Fruit fly (Drosophila melanogaster) whole organism, prepupa: ENCODE results near the gene CG42747.
A peak's percentile ranks its signal among the peaks of the same experiment; 100 is the strongest.

Source experiments
- CG11294 ChIP-seq: fragments of 200-800 bp; sonication (Bioruptor generic); IDR thresholded peaks from 2 replicates; pipeline ENCODE4 v1.3.6; 2022; ENCODE audit warnings: missing biosample characterization, missing genetic modification characterization
- CG15336 ChIP-seq: fragments of 200-800 bp; sonication (Bioruptor generic); IDR thresholded peaks from 2 replicates; pipeline ENCODE4 v1.3.6; 2022; ENCODE audit warnings: missing biosample characterization, missing genetic modification characterization
- CG1621 ChIP-seq: fragments of 200-800 bp; sonication (Bioruptor generic); optimal IDR thresholded peaks from 3 replicates; lab custom pipeline; 2018; ENCODE audit warnings: missing biosample characterization, mild to moderate bottlenecking, missing genetic modification characterization
- CG16779 ChIP-seq: fragments of 200-800 bp; sonication (Bioruptor generic); optimal IDR thresholded peaks from 3 replicates; lab custom pipeline; 2017; ENCODE audit warnings: missing biosample characterization, mild to moderate bottlenecking, missing genetic modification characterization
- CG3032 ChIP-seq: fragments of 200-800 bp; optimal IDR thresholded peaks from 2 replicates; lab custom pipeline; 2019; ENCODE audit warnings: missing biosample characterization, mild to moderate bottlenecking, missing genetic modification characterization, moderate library complexity
- CG32006 ChIP-seq: fragments of 200-800 bp; sonication (Bioruptor generic); optimal IDR thresholded peaks from 3 replicates; lab custom pipeline; 2017; ENCODE audit warnings: missing biosample characterization, mild to moderate bottlenecking, missing genetic modification characterization
- CG4318 ChIP-seq: fragments of 200-800 bp; sonication (Bioruptor generic); optimal IDR thresholded peaks from 3 replicates; lab custom pipeline; 2017; ENCODE audit warnings: missing biosample characterization, mild to moderate bottlenecking, missing genetic modification characterization
- CG6163 ChIP-seq: fragments of 200-800 bp; sonication (Bioruptor generic); IDR thresholded peaks from 3 replicates; pipeline ENCODE4 v1.3.6; 2022; ENCODE audit warnings: missing biosample characterization, missing genetic modification characterization
- CG6276 ChIP-seq: fragments of 200-800 bp; sonication (Bioruptor generic); optimal IDR thresholded peaks from 2 replicates; lab custom pipeline; 2017; ENCODE audit warnings: missing biosample characterization, mild to moderate bottlenecking, missing genetic modification characterization
- CG6808 ChIP-seq: fragments of 200-800 bp; sonication (Bioruptor generic); optimal IDR thresholded peaks from 3 replicates; lab custom pipeline; 2017; ENCODE audit warnings: missing biosample characterization, missing genetic modification characterization, mild to moderate bottlenecking, moderate library complexity, missing genetic modification reagents
- CG8119 ChIP-seq: fragments of 200-800 bp; sonication (Bioruptor generic); IDR thresholded peaks from 3 replicates; pipeline ENCODE4 v1.3.6; 2022; ENCODE audit warnings: missing biosample characterization, missing genetic modification characterization
- CG8319 ChIP-seq: fragments of 200-800 bp; sonication (Bioruptor generic); optimal IDR thresholded peaks from 3 replicates; lab custom pipeline; 2016; ENCODE audit warnings: missing biosample characterization, missing genetic modification characterization
- CG9139 ChIP-seq: fragments of 200-800 bp; sonication (Bioruptor generic); optimal IDR thresholded peaks from 3 replicates; lab custom pipeline; 2017; ENCODE audit warnings: missing biosample characterization, mild to moderate bottlenecking, missing genetic modification characterization
- Eip75B ChIP-seq: fragments of 200-800 bp; sonication (Bioruptor generic); optimal IDR thresholded peaks from 3 replicates; lab custom pipeline; 2016; ENCODE audit warnings: missing biosample characterization, missing genetic modification characterization
- Eip78C ChIP-seq: fragments of 200-800 bp; sonication (Bioruptor generic); peaks from one replicate; lab custom pipeline; 2016; ENCODE audit warnings: missing biosample characterization, missing genetic modification characterization
- Ets96B ChIP-seq: fragments of 200-800 bp; optimal IDR thresholded peaks from 2 replicates; lab custom pipeline; 2019; ENCODE audit warnings: missing biosample characterization, mild to moderate bottlenecking, missing genetic modification characterization, moderate library complexity
- Hr39 ChIP-seq: fragments of 200-800 bp; sonication (Bioruptor generic); optimal IDR thresholded peaks from 2 replicates; lab custom pipeline; 2016; ENCODE audit warnings: missing biosample characterization, missing genetic modification characterization
- Hr4 ChIP-seq: fragments of 200-800 bp; sonication (Bioruptor generic); optimal IDR thresholded peaks from 3 replicates; lab custom pipeline; 2016; ENCODE audit warnings: missing biosample characterization, missing genetic modification characterization
- Lpt ChIP-seq: fragments of 200-800 bp; sonication (Bioruptor generic); optimal IDR thresholded peaks from 3 replicates; lab custom pipeline; 2016; ENCODE audit warnings: missing biosample characterization, missing genetic modification characterization
- Sox102F ChIP-seq: fragments of 200-800 bp; sonication (Bioruptor generic); optimal IDR thresholded peaks from 2 replicates; lab custom pipeline; 2016; ENCODE audit warnings: missing biosample characterization, mild to moderate bottlenecking, missing genetic modification characterization
- Sox14 ChIP-seq: fragments of 200-800 bp; sonication (Bioruptor generic); optimal IDR thresholded peaks from 3 replicates; lab custom pipeline; 2016; ENCODE audit warnings: missing biosample characterization, missing genetic modification characterization
- achi ChIP-seq: fragments of 200-800 bp; sonication (Bioruptor generic); optimal IDR thresholded peaks from 3 replicates; lab custom pipeline; 2016; ENCODE audit warnings: missing biosample characterization, missing genetic modification characterization
- dac ChIP-seq: fragments of 200-800 bp; sonication (Bioruptor generic); optimal IDR thresholded peaks from 2 replicates; lab custom pipeline; 2017; ENCODE audit warnings: missing biosample characterization, mild to moderate bottlenecking, missing genetic modification characterization
- eg ChIP-seq: fragments of 200-800 bp; sonication (Bioruptor generic); IDR thresholded peaks from 3 replicates; pipeline ENCODE4 v1.3.6; 2022; ENCODE audit warnings: missing biosample characterization, missing genetic modification characterization
- esn ChIP-seq: fragments of 200-800 bp; sonication (Bioruptor generic); optimal IDR thresholded peaks from 2 replicates; lab custom pipeline; 2016; ENCODE audit warnings: missing biosample characterization, mild to moderate bottlenecking, missing genetic modification characterization, moderate library complexity
- fd59A ChIP-seq: fragments of 200-800 bp; sonication (Bioruptor generic); optimal IDR thresholded peaks from 2 replicates; lab custom pipeline; 2017; ENCODE audit warnings: missing biosample characterization, mild to moderate bottlenecking, missing genetic modification characterization, missing genetic modification reagents
- fd85E ChIP-seq: fragments of 200-800 bp; sonication (Bioruptor generic); optimal IDR thresholded peaks from 3 replicates; lab custom pipeline; 2016; ENCODE audit warnings: missing biosample characterization, missing genetic modification characterization
- fkh ChIP-seq: fragments of 200-800 bp; sonication (Bioruptor generic); optimal IDR thresholded peaks from 3 replicates; lab custom pipeline; 2017; ENCODE audit warnings: missing biosample characterization, mild to moderate bottlenecking, missing genetic modification characterization, moderate library complexity
- net ChIP-seq: fragments of 200-800 bp; sonication (Bioruptor generic); optimal IDR thresholded peaks from 3 replicates; lab custom pipeline; 2016; ENCODE audit warnings: missing biosample characterization, missing genetic modification characterization
- pdm3 ChIP-seq: fragments of 200-800 bp; sonication (Bioruptor generic); optimal IDR thresholded peaks from 3 replicates; lab custom pipeline; 2016; ENCODE audit warnings: missing biosample characterization, missing genetic modification characterization
- ss ChIP-seq, 2 experiments: fragments of 200-800 bp; sonication (Bioruptor generic); optimal IDR thresholded peaks; 2 replicates in 1 of 2; 3 replicates in 1 of 2; lab custom pipeline; 2017 to 2018; ENCODE audit warnings: mild to moderate bottlenecking in 2 of 2, missing biosample characterization in 2 of 2, missing genetic modification characterization in 2 of 2, moderate library complexity in 1 of 2
- vri ChIP-seq: fragments of 200-800 bp; sonication (Bioruptor generic); optimal IDR thresholded peaks from 3 replicates; lab custom pipeline; 2016; ENCODE audit warnings: missing biosample characterization, mild to moderate bottlenecking, missing genetic modification characterization

The CG42747 gene

dm6 chr3L:6447708-6448107 lies 47.3 kb downstream of the CG42747 start (continued):
- peak; percentile 66 for TF ChIP-seq CG6808
- no peak for TF ChIP-seq dac (GFP tag; lab: Kevin White, UChicago)

- TF ChIP-seq CG16779 (tag; lab: Kevin White, UChicago) (no peak), net (GFP tag; lab: Kevin White, UChicago) (no peak), CG1621 (tag; lab: Kevin White, UChicago) (no peak), fd59A (GFP tag; lab: Kevin White, UChicago) (no peak), Hr39 (no peak), Hr4 (no peak), fd85E (no peak), CG6163 (GFP tag; lab: Robert Waterston, UW) (no peak), achi (GFP tag; lab: Kevin White, UChicago) (no peak), CG9139 (GFP tag; lab: Kevin White, UChicago) (no peak), fkh (no peak), Sox14 (GFP tag; lab: Kevin White, UChicago) (no peak), Sox102F (GFP tag; lab: Kevin White, UChicago) (no peak)
- TF ChIP-seq, all 60 proteins: peak for 0
Measured at dm6 chr3L:6449159-6449664, 48.8 kb downstream of the CG42747 start.

DNA sequence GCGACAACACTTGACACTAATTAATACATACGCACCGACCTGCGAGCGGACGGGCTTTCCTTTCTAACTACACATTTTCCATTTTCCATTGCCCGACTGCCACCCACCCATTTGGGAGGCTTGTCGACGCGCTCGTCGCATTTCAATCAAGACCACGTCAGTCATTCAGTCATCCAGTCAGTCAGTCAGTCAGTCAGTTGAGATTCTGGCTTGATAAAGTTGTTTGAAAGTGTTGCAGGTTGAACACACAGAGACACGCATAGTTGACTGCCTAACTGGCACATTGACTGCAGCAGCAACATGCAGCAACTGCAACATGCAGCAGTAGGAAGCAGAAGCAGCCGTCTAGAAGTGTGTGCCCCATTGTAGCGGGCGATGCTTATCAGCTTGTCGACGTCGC lies 51.2 kb downstream of the CG42747 start:
- TF ChIP-seq CG8319 (GFP tag; lab: Kevin White, UChicago): no peak
- TF ChIP-seq CG15336: 0 out of 2 replicates have a peak, but pooled peaks have one; percentile 19
- peak; percentile 8 for TF ChIP-seq Eip78C

DNA sequence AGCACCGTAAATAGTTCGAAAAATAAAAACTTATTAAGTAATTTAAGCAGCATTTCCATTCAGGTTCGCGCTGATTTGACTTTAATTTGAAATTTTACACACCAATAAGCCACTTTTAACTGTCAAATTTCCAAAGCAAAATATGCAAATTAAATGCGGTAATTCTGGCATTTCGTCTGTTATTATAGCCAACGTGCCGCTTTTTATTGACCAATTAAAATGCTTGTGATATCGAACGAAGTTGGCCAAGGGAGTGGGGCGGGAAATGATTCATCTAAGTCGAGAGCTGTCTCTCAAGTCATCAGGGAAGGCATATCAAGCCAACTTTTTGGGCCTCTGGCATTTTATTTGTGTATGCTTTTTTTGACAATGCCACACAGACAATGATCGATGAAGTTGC lies 52.0 kb downstream of the CG42747 start:
- no peak for TF ChIP-seq CG3032 (tag; lab: Kevin White, UChicago)
- no peak for TF ChIP-seq vri (GFP tag; lab: Kevin White, UChicago)
- TF ChIP-seq CG9139 (GFP tag; lab: Kevin White, UChicago): no peak
- no peak for TF ChIP-seq CG6163 (GFP tag; lab: Robert Waterston, UW)
- no peak for TF ChIP-seq ss (GFP tag; optimal IDR thresholded peaks at IDR 0.05; lab: Kevin White, UChicago)
- TF ChIP-seq Ets96B (tag; lab: Kevin White, UChicago): no peak
- no peak for TF ChIP-seq esn (GFP tag; lab: Kevin White, UChicago)

DNA sequence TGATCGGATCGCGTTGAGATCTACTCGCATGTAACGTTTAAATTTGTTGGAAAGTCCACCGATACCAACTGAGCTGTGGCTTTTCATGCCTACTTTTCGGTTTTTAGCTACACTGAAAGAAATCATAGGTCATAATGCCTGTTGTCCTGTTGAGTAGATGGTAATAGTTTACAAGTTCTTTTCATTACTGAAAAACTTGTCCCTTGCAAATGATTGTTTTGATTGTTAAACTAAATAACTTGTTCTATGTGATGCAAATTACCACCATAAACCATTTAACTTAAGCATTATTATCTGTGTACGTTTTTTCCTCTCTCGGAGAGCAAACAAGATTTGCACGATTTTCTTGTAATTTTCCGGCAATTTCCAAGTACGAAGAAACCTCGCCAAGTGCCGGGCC lies 53.1 kb downstream of the CG42747 start:
- TF ChIP-seq CG8119: peak; percentile 72
- TF ChIP-seq CG32006 (GFP tag; lab: Kevin White, UChicago): peak; percentile 75
- TF ChIP-seq eg (GFP tag; lab: Robert Waterston, UW): peak; percentile 55; the same call in 2 of the 3 replicates
- peak; percentile 12 for TF ChIP-seq Eip78C
- peak; percentile 12 for TF ChIP-seq CG6276 (GFP tag; lab: Kevin White, UChicago)
- TF ChIP-seq CG15336: peak; percentile 78
- peak; percentile 19 for TF ChIP-seq pdm3
- TF ChIP-seq Eip75B (GFP tag; lab: Kevin White, UChicago): no peak
- peak; percentile 21; the same call in 1 of the 3 replicates for TF ChIP-seq CG6163 (GFP tag; lab: Robert Waterston, UW)
- TF ChIP-seq CG11294 (GFP tag; lab: Robert Waterston, UW): no peak
- peak; percentile 44 for TF ChIP-seq Lpt (GFP tag; lab: Kevin White, UChicago)
- no peak for TF ChIP-seq CG8319 (GFP tag; lab: Kevin White, UChicago)
- no peak for TF ChIP-seq vri (GFP tag; lab: Kevin White, UChicago)
- TF ChIP-seq Hr4: peak; percentile 83
- TF ChIP-seq CG4318 (GFP tag; lab: Kevin White, UChicago): peak; percentile 42
